Fruit fly (Drosophila melanogaster) Kc167 (cell line): ENCODE measurements around the gene CG32808.

Experiments used
- Myc ChIP-seq: fragments of >200 bp; optimal IDR thresholded peaks from 2 replicates; lab custom pipeline; 2017; ENCODE audit warnings: missing external identifiers
- Sin3A ChIP-seq: fragments of >200 bp; optimal IDR thresholded peaks from 2 replicates; lab custom pipeline; 2018; ENCODE audit warnings: missing external identifiers
- h ChIP-seq: fragments of >200 bp; optimal IDR thresholded peaks from 3 replicates; lab custom pipeline; 2018; ENCODE audit warnings: missing external identifiers
- insv ChIP-seq: fragments of >200 bp; optimal IDR thresholded peaks from 3 replicates; lab custom pipeline; 2018; ENCODE audit warnings: missing external identifiers
- psq ChIP-seq: fragments of >200 bp; optimal IDR thresholded peaks from 2 replicates; lab custom pipeline; 2017; ENCODE audit warnings: missing external identifiers
- ttk ChIP-seq: sonication (Bioruptor generic); optimal IDR thresholded peaks from 2 replicates; lab custom pipeline; 2017; ENCODE audit warnings: missing external identifiers

CG32808 gene

dm6 chrX:1452130-1452529 lies 17.5 kb downstream of the CG32808 start, which contains the start of gene Gr2a:
Gene Gr2a (plus strand): TSS chrX:1452430.
- TF ChIP-seq Sin3A (lab: Kevin White, UChicago) = no peak
- TF ChIP-seq ttk (lab: Kevin White, UChicago) = no peak
- TF ChIP-seq insv = no peak
- no peak for TF ChIP-seq Myc (lab: Kevin White, UChicago)
- TF ChIP-seq psq = no peak
- TF ChIP-seq h (lab: Kevin White, UChicago) = no peak
